Fruit fly (Drosophila melanogaster): ENCODE measurements around the gene ND-20.

Gene ND-20

DNA sequence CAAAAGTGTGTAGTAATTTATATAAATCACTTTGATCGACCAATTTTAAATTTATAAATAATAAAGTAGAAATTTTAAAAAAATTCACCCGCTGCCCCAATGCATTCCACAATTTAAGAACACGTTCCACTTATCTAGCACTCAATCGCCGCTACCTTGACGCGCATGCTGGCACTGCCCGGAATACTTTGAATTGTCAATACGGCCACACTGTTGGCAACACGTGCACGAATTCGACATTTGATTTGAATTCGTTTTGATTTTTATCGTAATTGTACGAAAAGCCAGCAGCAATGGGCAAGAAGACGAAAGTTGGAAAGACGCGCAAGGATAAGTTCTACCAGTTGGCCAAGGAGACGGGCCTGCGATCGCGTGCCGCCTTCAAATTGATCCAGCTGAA is 10.2 kb upstream of the ND-20 start, which contains the start of gene CG8939 (continued):
- TF ChIP-seq hb (GFP tag; IDR thresholded peaks at IDR 0.05; ENCODE audit: partially characterized antibody) (no peak), Eip74EF (GFP tag; optimal IDR thresholded peaks at IDR 0.05) (no peak), CTCF (GFP tag; optimal IDR thresholded peaks at IDR 0.05) (no peak), hbn (GFP tag; IDR thresholded peaks at IDR 0.05; ENCODE audit: partially characterized antibody) (no peak), phol (tag; optimal IDR thresholded peaks at IDR 0.05) (peak; percentile 3), C15 (GFP tag; IDR thresholded peaks at IDR 0.05) (no peak), Aef1 (GFP tag; IDR thresholded peaks at IDR 0.05) (no peak), sug (tag; optimal IDR thresholded peaks at IDR 0.05) (no peak), Ptx1 (GFP tag; IDR thresholded peaks at IDR 0.05) (no peak), trem (tag; optimal IDR thresholded peaks at IDR 0.05) (peak; percentile 43), Dp (GFP tag; optimal IDR thresholded peaks at IDR 0.05) (peak; percentile 74), CG15696 (tag; optimal IDR thresholded peaks at IDR 0.05) (no peak), CG31441 (GFP tag; IDR thresholded peaks at IDR 0.05) (no peak), z (GFP tag; IDR thresholded peaks at IDR 0.05) (no peak), Six4 (GFP tag; optimal IDR thresholded peaks at IDR 0.05) (no peak), CG8765 (GFP tag; IDR thresholded peaks at IDR 0.05) (no peak), Hand (GFP tag; optimal IDR thresholded peaks at IDR 0.05) (no peak), Med (GFP tag) (no peak), Opbp (GFP tag; IDR thresholded peaks at IDR 0.05; ENCODE audit: partially characterized antibody) (0 out of 3 replicates have a peak, but pooled peaks have one; percentile 21), Hey (tag; optimal IDR thresholded peaks at IDR 0.05) (no peak), CG1602 (GFP tag; optimal IDR thresholded peaks at IDR 0.05) (no peak), Dll (GFP tag; IDR thresholded peaks at IDR 0.05; ENCODE audit: partially characterized antibody) (peak; percentile 52; the same call in 2 of the 4 replicates), ftz-f1 (GFP tag; optimal IDR thresholded peaks at IDR 0.05) (no peak), CG10959 (GFP tag; IDR thresholded peaks at IDR 0.05) (no peak), CG2129 (GFP tag; IDR thresholded peaks at IDR 0.05; ENCODE audit: partially characterized antibody) (no peak), Lhr (GFP tag; optimal IDR thresholded peaks at IDR 0.05) (no peak), CrebB (tag; optimal IDR thresholded peaks at IDR 0.05) (no peak), dmrt11E (tag; optimal IDR thresholded peaks at IDR 0.05) (no peak), BtbVII (GFP tag; optimal IDR thresholded peaks at IDR 0.05) (no peak), CG14441 (GFP tag; IDR thresholded peaks at IDR 0.05) (no peak), CG15479 (GFP tag; optimal IDR thresholded peaks at IDR 0.05) (no peak), Atf3 (GFP tag; optimal IDR thresholded peaks at IDR 0.05) (no peak), CG17328 (GFP tag; IDR thresholded peaks at IDR 0.05) (no peak), Ets97D (GFP tag; optimal IDR thresholded peaks at IDR 0.05) (peak; percentile 42), ab (GFP tag; optimal IDR thresholded peaks at IDR 0.05) (no peak), CG1603 (tag; optimal IDR thresholded peaks at IDR 0.05) (peak; percentile 99), CG32532 (GFP tag; IDR thresholded peaks at IDR 0.05) (no peak), D19A (tag; optimal IDR thresholded peaks at IDR 0.05) (no peak), pb (GFP tag; optimal IDR thresholded peaks at IDR 0.05) (no peak), ara (GFP tag; IDR thresholded peaks at IDR 0.05) (no peak), Sry-δ (GFP tag; optimal IDR thresholded peaks at IDR 0.05) (no peak), CG2678 (tag; optimal IDR thresholded peaks at IDR 0.05) (no peak), Awh (GFP tag; IDR thresholded peaks at IDR 0.05) (no peak), CG17361 (GFP tag; IDR thresholded peaks at IDR 0.05) (no peak), Ada2b (GFP tag; IDR thresholded peaks at IDR 0.05) (no peak), dysf (GFP tag; IDR thresholded peaks at IDR 0.05) (no peak), CG1233 (GFP tag; optimal IDR thresholded peaks at IDR 0.05) (no peak), nau (GFP tag; optimal IDR thresholded peaks at IDR 0.05) (no peak), CG31365 (tag; optimal IDR thresholded peaks at IDR 0.05) (no peak), schlank (tag; optimal IDR thresholded peaks at IDR 0.05) (no peak), CG34422 (GFP tag; IDR thresholded peaks at IDR 0.05) (no peak), MESR4 (GFP tag; optimal IDR thresholded peaks at IDR 0.05) (peak; percentile 67)

All from whole organism, embryonic.